Worm (Caenorhabditis elegans): ENCODE measurements around the gene nex-3.

DNA sequence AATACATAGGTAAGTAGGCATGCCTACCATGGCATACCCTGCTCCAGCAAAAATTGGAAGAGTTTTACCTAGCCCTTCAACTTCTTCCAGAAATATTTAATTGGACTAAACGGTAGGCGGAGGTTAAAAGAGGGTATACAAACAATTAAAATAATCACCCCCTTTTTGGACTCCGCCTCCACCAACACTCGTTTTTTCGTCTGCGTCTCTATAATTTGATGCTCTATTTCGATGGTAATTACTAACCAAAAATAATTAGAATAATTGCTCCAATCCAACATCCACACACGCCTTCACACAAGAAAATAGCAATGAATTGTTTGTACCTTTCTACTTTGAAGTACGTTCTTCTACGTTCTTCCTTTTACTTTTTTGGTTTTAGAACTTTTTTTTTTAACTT is 10.9 kb downstream of the nex-3 start:
- TF ChIP-seq zag-1 (tag; optimal IDR thresholded peaks at IDR 0.05): no peak
- no peak for TF ChIP-seq nhr-11 (tag; optimal IDR thresholded peaks at IDR 0.05)
- TF ChIP-seq pha-4 (tag; optimal IDR thresholded peaks at IDR 0.05): no peak
- TF ChIP-seq nhr-28 (tag; optimal IDR thresholded peaks at IDR 0.05): no peak
- TF ChIP-seq elt-3 (tag; optimal IDR thresholded peaks at IDR 0.05): no peak
- no peak for TF ChIP-seq fkh-10 (GFP tag; optimal IDR thresholded peaks at IDR 0.05)
- TF ChIP-seq snpc-4 (tag; optimal IDR thresholded peaks at IDR 0.05): no peak
- no peak for TF ChIP-seq nhr-12 (tag; optimal IDR thresholded peaks at IDR 0.05)
- no peak for TF ChIP-seq ztf-4 (tag; optimal IDR thresholded peaks at IDR 0.05)
